Worm (Caenorhabditis elegans) whole organism, mixed stage, embryonic: ENCODE data around the gene abu-2.

ENCODE experiments used
- M03D4.4 ChIP-seq: sonication (generic microtip); optimal IDR thresholded peaks from 2 replicates; lab custom pipeline; 2017; ENCODE audit warnings: mild to moderate bottlenecking, missing genetic modification characterization, missing compliant biosample characterization
- bed-3 ChIP-seq: fragments of 200-800 bp; sonication (Bioruptor generic); optimal IDR thresholded peaks from 3 replicates; lab custom pipeline; 2018; ENCODE audit warnings: mild to moderate bottlenecking, missing genetic modification characterization, moderate library complexity, missing compliant biosample characterization
- blmp-1 ChIP-seq: fragments of 150-350 bp; optimal IDR thresholded peaks from 2 replicates; lab custom pipeline; 2014; ENCODE audit warnings: missing biosample characterization, missing genetic modification characterization
- ceh-39 ChIP-seq: fragments of 150-350 bp; optimal IDR thresholded peaks from 2 replicates; lab custom pipeline; 2014; ENCODE audit warnings: missing biosample characterization, missing genetic modification characterization
- ceh-43 ChIP-seq: fragments of 200-800 bp; sonication (Bioruptor generic); optimal IDR thresholded peaks from 2 replicates; lab custom pipeline; 2018; ENCODE audit warnings: mild to moderate bottlenecking, missing genetic modification characterization, moderate library complexity, missing compliant biosample characterization
- ceh-83 ChIP-seq: fragments of 200-800 bp; sonication (Bioruptor generic); optimal IDR thresholded peaks from 2 replicates; lab custom pipeline; 2018; ENCODE audit warnings: mild to moderate bottlenecking, missing genetic modification characterization, missing compliant biosample characterization
- ces-1 ChIP-seq: fragments of 150-350 bp; optimal IDR thresholded peaks from 2 replicates; lab custom pipeline; 2014; ENCODE audit warnings: missing biosample characterization, missing genetic modification reagents, missing genetic modification characterization
- cnd-1 ChIP-seq: fragments of 200-800 bp; sonication (Bioruptor generic); optimal IDR thresholded peaks from 2 replicates; lab custom pipeline; 2018; ENCODE audit warnings: mild to moderate bottlenecking, missing genetic modification characterization, missing compliant biosample characterization
- drap-1 ChIP-seq: fragments of 200-800 bp; sonication (Bioruptor generic); optimal IDR thresholded peaks from 3 replicates; lab custom pipeline; 2018; ENCODE audit warnings: mild to moderate bottlenecking, missing genetic modification characterization, missing compliant biosample characterization
- elt-1 ChIP-seq: sonication (generic microtip); optimal IDR thresholded peaks from 2 replicates; lab custom pipeline; 2017; ENCODE audit warnings: missing genetic modification characterization, mild to moderate bottlenecking, missing compliant biosample characterization, antibody characterized with exemption, moderate library complexity, borderline replicate concordance; ENCODE audit not compliant: insufficient read depth
- elt-3 ChIP-seq: fragments of 150-350 bp; optimal IDR thresholded peaks from 2 replicates; lab custom pipeline; 2014; ENCODE audit warnings: missing biosample characterization, missing genetic modification characterization
- flh-1 ChIP-seq: fragments of 200-800 bp; sonication (Bioruptor generic); optimal IDR thresholded peaks from 2 replicates; lab custom pipeline; 2018; ENCODE audit warnings: mild to moderate bottlenecking, missing genetic modification characterization, moderate library complexity, missing compliant biosample characterization
- ham-2 ChIP-seq: fragments of 200-800 bp; sonication (Bioruptor generic); optimal IDR thresholded peaks from 2 replicates; lab custom pipeline; 2018; ENCODE audit warnings: mild to moderate bottlenecking, missing genetic modification characterization, missing compliant biosample characterization
- hlh-1 ChIP-seq: fragments of 150-350 bp; optimal IDR thresholded peaks from 2 replicates; lab custom pipeline; 2014; ENCODE audit warnings: missing biosample characterization, missing genetic modification reagents, missing genetic modification characterization
- lin-13 ChIP-seq: fragments of 150-350 bp; optimal IDR thresholded peaks from 2 replicates; lab custom pipeline; 2014; ENCODE audit warnings: missing biosample characterization, missing genetic modification characterization
- lin-32 ChIP-seq: fragments of 200-800 bp; sonication (Bioruptor generic); optimal IDR thresholded peaks from 2 replicates; lab custom pipeline; 2018; ENCODE audit warnings: mild to moderate bottlenecking, missing genetic modification characterization, missing compliant biosample characterization
- lsy-2 ChIP-seq: fragments of 150-350 bp; optimal IDR thresholded peaks from 2 replicates; lab custom pipeline; 2014; ENCODE audit warnings: missing biosample characterization, missing genetic modification characterization
- mab-5 ChIP-seq: fragments of 150-350 bp; optimal IDR thresholded peaks from 2 replicates; lab custom pipeline; 2014; ENCODE audit warnings: missing biosample characterization, missing genetic modification characterization
- mep-1 ChIP-seq: fragments of 150-350 bp; optimal IDR thresholded peaks from 2 replicates; lab custom pipeline; 2017; ENCODE audit warnings: missing biosample characterization, missing genetic modification reagents, missing genetic modification characterization, inconsistent platforms
- mls-2 ChIP-seq: sonication (generic microtip); optimal IDR thresholded peaks from 2 replicates; lab custom pipeline; 2016; ENCODE audit warnings: mild to moderate bottlenecking, missing genetic modification characterization, moderate library complexity, missing compliant biosample characterization
- nhr-12 ChIP-seq: fragments of 150-350 bp; optimal IDR thresholded peaks from 2 replicates; lab custom pipeline; 2014; ENCODE audit warnings: missing biosample characterization, missing genetic modification characterization
- nhr-2 ChIP-seq: fragments of 150-350 bp; optimal IDR thresholded peaks from 2 replicates; lab custom pipeline; 2014; ENCODE audit warnings: missing biosample characterization, missing genetic modification characterization
- nhr-237 ChIP-seq: fragments of 150-350 bp; optimal IDR thresholded peaks from 2 replicates; lab custom pipeline; 2014; ENCODE audit warnings: missing biosample characterization, missing genetic modification characterization
- nhr-28 ChIP-seq: fragments of 150-350 bp; optimal IDR thresholded peaks from 2 replicates; lab custom pipeline; 2014; ENCODE audit warnings: missing biosample characterization, missing genetic modification characterization
- nhr-76 ChIP-seq: sonication (generic microtip); optimal IDR thresholded peaks from 2 replicates; lab custom pipeline; 2017; ENCODE audit warnings: missing biosample characterization, missing genetic modification characterization
- pha-4 ChIP-seq: fragments of 150-350 bp; optimal IDR thresholded peaks from 2 replicates; lab custom pipeline; 2018; ENCODE audit warnings: missing biosample characterization, missing genetic modification reagents, missing genetic modification characterization
- sem-2 ChIP-seq: fragments of 200-800 bp; sonication (Bioruptor generic); optimal IDR thresholded peaks from 2 replicates; lab custom pipeline; 2018; ENCODE audit warnings: mild to moderate bottlenecking, missing genetic modification characterization, missing compliant biosample characterization
- snpc-4 ChIP-seq: fragments of 150-350 bp; optimal IDR thresholded peaks from 2 replicates; lab custom pipeline; 2014; ENCODE audit warnings: missing biosample characterization, missing genetic modification characterization
- sptf-1 ChIP-seq: sonication (generic microtip); optimal IDR thresholded peaks from 2 replicates; lab custom pipeline; 2017; ENCODE audit warnings: mild to moderate bottlenecking, missing genetic modification characterization, moderate library complexity, missing compliant biosample characterization
- tbx-8 ChIP-seq: fragments of 200-800 bp; sonication (Bioruptor generic); optimal IDR thresholded peaks from 2 replicates; lab custom pipeline; 2018; ENCODE audit warnings: mild to moderate bottlenecking, missing genetic modification characterization, moderate library complexity, missing compliant biosample characterization
- unc-120 ChIP-seq: sonication (generic microtip); optimal IDR thresholded peaks from 2 replicates; lab custom pipeline; 2017; ENCODE audit warnings: missing genetic modification characterization, missing compliant biosample characterization; ENCODE audit not compliant: poor library complexity, severe bottlenecking
- unc-39 ChIP-seq: fragments of 150-350 bp; optimal IDR thresholded peaks from 2 replicates; lab custom pipeline; 2014; ENCODE audit warnings: missing biosample characterization, missing genetic modification characterization
- unc-62 ChIP-seq: fragments of 150-350 bp; optimal IDR thresholded peaks from 2 replicates; lab custom pipeline; 2014; ENCODE audit warnings: missing biosample characterization, missing genetic modification reagents, missing genetic modification characterization
- zip-8 ChIP-seq: fragments of 150-350 bp; optimal IDR thresholded peaks from 2 replicates; lab custom pipeline; 2014; ENCODE audit warnings: missing biosample characterization, missing genetic modification characterization
- ztf-11 ChIP-seq: fragments of 150-350 bp; optimal IDR thresholded peaks from 2 replicates; lab custom pipeline; 2014; ENCODE audit warnings: missing biosample characterization, missing genetic modification characterization

The abu-2 gene

DNA sequence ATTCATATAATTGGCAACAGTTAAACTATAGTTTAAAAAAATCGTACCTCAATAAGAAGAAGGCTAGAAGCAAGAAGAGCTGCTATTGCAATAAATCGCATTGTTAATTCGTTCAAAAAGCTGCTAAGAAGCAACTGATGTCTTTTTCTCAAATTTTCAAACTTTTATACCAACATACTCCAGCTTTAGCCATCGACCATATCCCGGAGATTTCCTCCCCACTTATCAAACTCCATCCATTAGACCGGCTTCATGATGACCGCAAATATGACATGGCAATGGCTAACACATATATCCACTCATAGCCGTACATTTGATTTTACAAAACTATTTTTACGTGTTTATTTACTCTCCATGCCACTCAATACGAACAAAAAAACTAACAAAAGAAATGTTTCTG is at the start of gene abu-2:
Gene abu-2 (minus strand): TSS at position 101 of the 400 bp plus-strand sequence.
- no peak for TF ChIP-seq lin-13 (tag; lab: Kevin White, UChicago)
- no peak for TF ChIP-seq M03D4.4 (tag; lab: Kevin White, UChicago)
- TF ChIP-seq nhr-12 (tag; lab: Kevin White, UChicago), result no peak
- TF ChIP-seq lsy-2, result no peak
- no peak for TF ChIP-seq unc-39 (tag; lab: Kevin White, UChicago)
- no peak for TF ChIP-seq cnd-1 (tag; lab: Kevin White, UChicago)
- no peak for TF ChIP-seq ceh-39 (tag; lab: Kevin White, UChicago)

DNA sequence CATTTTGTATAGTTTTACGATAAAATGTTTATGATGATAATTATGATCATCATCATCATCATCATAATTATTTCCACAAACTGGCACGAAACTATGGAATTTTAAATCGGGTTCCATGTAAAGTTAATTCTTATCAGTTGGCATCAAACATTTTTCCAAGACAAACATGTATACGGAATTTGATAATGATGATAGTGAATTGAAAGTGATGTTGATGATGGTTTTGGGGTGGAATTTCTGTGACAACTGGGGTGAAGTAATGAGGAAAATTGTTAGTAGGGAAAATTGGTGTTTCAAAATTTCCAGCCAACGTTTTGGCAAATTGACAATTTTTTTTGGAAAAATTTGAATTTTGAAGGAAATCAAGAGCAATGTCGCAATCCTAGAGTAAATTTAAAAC is 49.3 kb upstream of the abu-2 start:
- TF ChIP-seq nhr-237 (tag; lab: Kevin White, UChicago) (no peak), sem-2 (GFP tag; lab: Kevin White, UChicago) (no peak)
- TF ChIP-seq, all 35 proteins: peak for 0

ce11 chrX:1458793-1459192 is 48.3 kb upstream of the abu-2 start, which contains the start of gene D1005.2:
D1005.2 (plus strand) TSS chrX:1459022.
- TF ChIP-seq mls-2 (tag; lab: Kevin White, UChicago) (no peak), bed-3 (GFP tag; lab: Kevin White, UChicago) (no peak), hlh-1 (tag; lab: Kevin White, UChicago) (no peak), sptf-1 (tag; lab: Kevin White, UChicago) (no peak), nhr-76 (no peak), lin-32 (GFP tag; lab: Kevin White, UChicago) (no peak), lsy-2 (no peak), nhr-12 (tag; lab: Kevin White, UChicago) (no peak), unc-39 (tag; lab: Kevin White, UChicago) (no peak), ceh-43 (GFP tag; lab: Kevin White, UChicago) (no peak), ceh-39 (tag; lab: Kevin White, UChicago) (no peak), pha-4 (no peak), ceh-83 (no peak), unc-62 (no peak), elt-3 (tag; lab: Kevin White, UChicago) (no peak), unc-120 (tag; lab: Kevin White, UChicago) (no peak), flh-1 (GFP tag; lab: Kevin White, UChicago) (no peak)

- TF ChIP-seq pha-4 (peak; percentile 60), sem-2 (GFP tag; lab: Kevin White, UChicago) (no peak), ces-1 (GFP tag; lab: Kevin White, UChicago) (no peak), ham-2 (no peak), nhr-76 (no peak), mep-1 (tag; lab: Kevin White, UChicago) (no peak), ceh-83 (no peak), nhr-12 (tag; lab: Kevin White, UChicago) (no peak), unc-39 (tag; lab: Kevin White, UChicago) (no peak), elt-1 (tag; lab: Kevin White, UChicago) (no peak), elt-3 (tag; lab: Kevin White, UChicago) (no peak), M03D4.4 (tag; lab: Kevin White, UChicago) (no peak), ztf-11 (tag; lab: Kevin White, UChicago) (no peak), unc-120 (tag; lab: Kevin White, UChicago) (peak; percentile 39), snpc-4 (tag; lab: Kevin White, UChicago) (no peak), cnd-1 (tag; lab: Kevin White, UChicago) (no peak), lsy-2 (no peak), mls-2 (tag; lab: Kevin White, UChicago) (no peak), zip-8 (tag; lab: Kevin White, UChicago) (no peak), tbx-8 (no peak), nhr-237 (tag; lab: Kevin White, UChicago) (no peak), hlh-1 (tag; lab: Kevin White, UChicago) (peak; percentile 67), lin-32 (GFP tag; lab: Kevin White, UChicago) (no peak), nhr-28 (tag; lab: Kevin White, UChicago) (no peak), nhr-2 (tag; lab: Kevin White, UChicago) (no peak), unc-62 (peak; percentile 54), ceh-39 (tag; lab: Kevin White, UChicago) (no peak), drap-1 (GFP tag; lab: Kevin White, UChicago) (no peak), bed-3 (GFP tag; lab: Kevin White, UChicago) (no peak), mab-5 (tag; lab: Kevin White, UChicago) (no peak), sptf-1 (tag; lab: Kevin White, UChicago) (no peak), ceh-43 (GFP tag; lab: Kevin White, UChicago) (no peak), flh-1 (GFP tag; lab: Kevin White, UChicago) (no peak), lin-13 (tag; lab: Kevin White, UChicago) (no peak), blmp-1 (no peak)
Measured at ce11 chrX:1456350-1457080, 46.1 kb upstream of the abu-2 start.
